Fruit fly (Drosophila melanogaster) whole organism, embryonic: ENCODE data around the gene CG13126.
A peak's percentile ranks its signal among the peaks of the same experiment; 100 is the strongest.

Experiments used
- Adf1 ChIP-seq: fragments of 200-800 bp; sonication (Bioruptor generic); IDR thresholded peaks from 2 replicates; pipeline ENCODE4 v1.3.6; 2022; ENCODE audit warnings: missing biosample characterization, missing genetic modification characterization
- Asciz ChIP-seq: fragments of 200-800 bp; sonication (Bioruptor generic); optimal IDR thresholded peaks from 2 replicates; lab custom pipeline; 2017; ENCODE audit warnings: missing biosample characterization, mild to moderate bottlenecking, missing genetic modification characterization, missing genetic modification reagents
- Atf-2 ChIP-seq: fragments of 200-800 bp; sonication (Bioruptor generic); optimal IDR thresholded peaks from 2 replicates; lab custom pipeline; 2016; ENCODE audit warnings: missing biosample characterization, missing genetic modification characterization
- B-H2 ChIP-seq: fragments of 200-800 bp; sonication (Bioruptor generic); optimal IDR thresholded peaks from 2 replicates; lab custom pipeline; 2018; ENCODE audit warnings: missing biosample characterization, mild to moderate bottlenecking, missing genetic modification characterization
- CG10431 ChIP-seq: fragments of 200-800 bp; sonication (Bioruptor generic); optimal IDR thresholded peaks from 3 replicates; lab custom pipeline; 2018; ENCODE audit warnings: missing biosample characterization, mild to moderate bottlenecking, missing genetic modification characterization
- CG10462 ChIP-seq: fragments of 200-800 bp; sonication (Bioruptor generic); optimal IDR thresholded peaks from 2 replicates; lab custom pipeline; 2016; ENCODE audit warnings: missing biosample characterization, missing genetic modification characterization
- CG10543 ChIP-seq: fragments of 200-800 bp; sonication (Bioruptor generic); optimal IDR thresholded peaks from 3 replicates; lab custom pipeline; 2017; ENCODE audit warnings: missing biosample characterization, mild to moderate bottlenecking, missing genetic modification characterization, moderate library complexity
- CG10565 ChIP-seq: fragments of 200-800 bp; sonication (Bioruptor generic); optimal IDR thresholded peaks from 3 replicates; lab custom pipeline; 2016; ENCODE audit warnings: missing biosample characterization, mild to moderate bottlenecking, missing genetic modification characterization
- CG11695 ChIP-seq: fragments of 200-800 bp; sonication (Bioruptor generic); IDR thresholded peaks from 3 replicates; pipeline ENCODE4 v1.3.6; 2022; ENCODE audit warnings: missing biosample characterization, missing genetic modification characterization
- CG12236 ChIP-seq: fragments of 200-800 bp; sonication (Bioruptor generic); optimal IDR thresholded peaks from 2 replicates; lab custom pipeline; 2016; ENCODE audit warnings: missing biosample characterization, missing genetic modification characterization
- CG1233 ChIP-seq: fragments of 200-800 bp; sonication (Bioruptor generic); optimal IDR thresholded peaks from 4 replicates; lab custom pipeline; 2018; ENCODE audit warnings: missing biosample characterization, mild to moderate bottlenecking, missing genetic modification characterization
- CG13894 ChIP-seq: fragments of 200-800 bp; sonication (Bioruptor generic); optimal IDR thresholded peaks from 3 replicates; lab custom pipeline; 2018; ENCODE audit warnings: missing biosample characterization, mild to moderate bottlenecking, missing genetic modification characterization, moderate library complexity
- CG17385 ChIP-seq: fragments of 200-800 bp; sonication (Bioruptor generic); optimal IDR thresholded peaks from 3 replicates; lab custom pipeline; 2018; ENCODE audit warnings: missing biosample characterization, mild to moderate bottlenecking, missing genetic modification characterization
- CG2199 ChIP-seq: fragments of 200-800 bp; sonication (Bioruptor generic); IDR thresholded peaks from 3 replicates; pipeline ENCODE4 v1.3.6; 2022; ENCODE audit warnings: missing biosample characterization, missing genetic modification characterization
- CG2202 ChIP-seq: fragments of 200-800 bp; sonication (Bioruptor generic); optimal IDR thresholded peaks from 2 replicates; lab custom pipeline; 2018; ENCODE audit warnings: missing biosample characterization, mild to moderate bottlenecking, missing genetic modification characterization
- CG34224 ChIP-seq: fragments of 200-800 bp; sonication (Bioruptor generic); IDR thresholded peaks from 3 replicates; pipeline ENCODE4 v1.3.6; 2022; ENCODE audit warnings: missing biosample characterization, missing genetic modification characterization; ENCODE audit not compliant: partially characterized antibody
- CG3838 ChIP-seq: fragments of 200-800 bp; sonication (Bioruptor generic); optimal IDR thresholded peaks from 3 replicates; lab custom pipeline; 2016; ENCODE audit warnings: missing biosample characterization, missing genetic modification characterization
- CG42726 ChIP-seq: fragments of 200-800 bp; sonication (Bioruptor generic); IDR thresholded peaks from 2 replicates; pipeline ENCODE4 v1.3.6; 2022; ENCODE audit warnings: missing biosample characterization, missing genetic modification characterization; ENCODE audit not compliant: partially characterized antibody
- CG4282 ChIP-seq: fragments of 200-800 bp; sonication (Bioruptor generic); optimal IDR thresholded peaks from 2 replicates; lab custom pipeline; 2016; ENCODE audit warnings: missing biosample characterization, missing genetic modification characterization
- CG4360 ChIP-seq: fragments of 200-800 bp; sonication (Bioruptor generic); IDR thresholded peaks from 2 replicates; pipeline ENCODE4 v1.3.6; 2022; ENCODE audit warnings: missing biosample characterization, missing genetic modification characterization
- CG5953 ChIP-seq: fragments of 200-800 bp; sonication (Bioruptor generic); IDR thresholded peaks from 2 replicates; pipeline ENCODE4 v1.3.6; 2022; ENCODE audit warnings: missing biosample characterization, missing genetic modification characterization
- CG6689 ChIP-seq: fragments of 200-800 bp; sonication (Bioruptor generic); IDR thresholded peaks from 2 replicates; pipeline ENCODE4 v1.3.6; 2022; ENCODE audit warnings: missing biosample characterization, missing genetic modification characterization
- CG6791 ChIP-seq: fragments of 200-800 bp; sonication (Bioruptor generic); IDR thresholded peaks from 3 replicates; pipeline ENCODE4 v1.3.6; 2022; ENCODE audit warnings: missing biosample characterization, missing genetic modification characterization; ENCODE audit not compliant: partially characterized antibody
- CG6854 ChIP-seq: fragments of 200-800 bp; sonication (Bioruptor generic); optimal IDR thresholded peaks from 3 replicates; lab custom pipeline; 2017; ENCODE audit warnings: missing biosample characterization, mild to moderate bottlenecking, missing genetic modification characterization
- CG8478 ChIP-seq: fragments of >200 bp; optimal IDR thresholded peaks from 2 replicates; lab custom pipeline; 2018
- D19B ChIP-seq: fragments of 200-800 bp; sonication (Bioruptor generic); optimal IDR thresholded peaks from 2 replicates; lab custom pipeline; 2017; ENCODE audit warnings: missing biosample characterization, mild to moderate bottlenecking, missing genetic modification characterization
- Dek ChIP-seq: fragments of 200-800 bp; sonication (Bioruptor generic); optimal IDR thresholded peaks from 3 replicates; lab custom pipeline; 2019; ENCODE audit warnings: missing biosample characterization, mild to moderate bottlenecking, missing genetic modification characterization, moderate library complexity
- Dp ChIP-seq: fragments of 200-800 bp; sonication (Bioruptor generic); optimal IDR thresholded peaks from 2 replicates; lab custom pipeline; 2018; ENCODE audit warnings: missing biosample characterization, mild to moderate bottlenecking, missing genetic modification characterization, moderate library complexity
- Ets97D ChIP-seq: fragments of 200-800 bp; sonication (Bioruptor generic); optimal IDR thresholded peaks from 3 replicates; lab custom pipeline; 2016; ENCODE audit warnings: missing biosample characterization, missing genetic modification characterization
- Gug ChIP-seq: fragments of 200-800 bp; sonication (Bioruptor generic); IDR thresholded peaks from 4 replicates; pipeline ENCODE4 v1.3.6; 2022; ENCODE audit warnings: missing biosample characterization, missing genetic modification characterization
- HLH3B ChIP-seq: fragments of 200-800 bp; sonication (Bioruptor generic); IDR thresholded peaks from 2 replicates; pipeline ENCODE4 v1.3.6; 2022; ENCODE audit warnings: missing biosample characterization, missing genetic modification characterization
- Hmx ChIP-seq: fragments of 200-800 bp; sonication (Bioruptor generic); optimal IDR thresholded peaks from 2 replicates; lab custom pipeline; 2016; ENCODE audit warnings: missing biosample characterization, missing genetic modification characterization
- Lhr ChIP-seq: fragments of 200-800 bp; sonication (Bioruptor generic); optimal IDR thresholded peaks from 3 replicates; lab custom pipeline; 2017; ENCODE audit warnings: mild to moderate bottlenecking, missing biosample characterization, missing genetic modification reagents, missing genetic modification characterization
- NFAT ChIP-seq: fragments of 200-800 bp; sonication (Bioruptor generic); IDR thresholded peaks from 2 replicates; pipeline ENCODE4 v1.3.6; 2022; ENCODE audit warnings: missing biosample characterization, missing genetic modification characterization
- Oli ChIP-seq: fragments of 200-800 bp; sonication (Bioruptor generic); optimal IDR thresholded peaks from 2 replicates; lab custom pipeline; 2018; ENCODE audit warnings: missing biosample characterization, mild to moderate bottlenecking, missing genetic modification characterization, moderate library complexity
- PHDP ChIP-seq: fragments of 200-800 bp; sonication (Bioruptor generic); optimal IDR thresholded peaks from 3 replicates; lab custom pipeline; 2018; ENCODE audit warnings: missing biosample characterization, mild to moderate bottlenecking, missing genetic modification characterization, moderate library complexity
- Taf1 ChIP-seq: fragments of 200-800 bp; sonication (Bioruptor generic); IDR thresholded peaks from 2 replicates; pipeline ENCODE4 v1.3.6; 2022; ENCODE audit warnings: missing biosample characterization, missing genetic modification characterization
- Vsx1 ChIP-seq: fragments of 200-800 bp; sonication (Bioruptor generic); optimal IDR thresholded peaks from 2 replicates; lab custom pipeline; 2017; ENCODE audit warnings: missing biosample characterization, mild to moderate bottlenecking, missing genetic modification characterization, missing genetic modification reagents
- al ChIP-seq: fragments of 200-800 bp; sonication (Bioruptor generic); IDR thresholded peaks from 2 replicates; pipeline ENCODE4 v1.3.6; 2022; ENCODE audit warnings: missing biosample characterization, missing genetic modification characterization
- chn ChIP-seq: fragments of 200-800 bp; sonication (Bioruptor generic); optimal IDR thresholded peaks from 2 replicates; lab custom pipeline; 2016; ENCODE audit warnings: missing biosample characterization, missing genetic modification characterization
- dmrt11E ChIP-seq: fragments of 200-800 bp; sonication (Bioruptor generic); optimal IDR thresholded peaks from 3 replicates; lab custom pipeline; 2018; ENCODE audit warnings: missing biosample characterization, mild to moderate bottlenecking, missing genetic modification characterization, moderate library complexity
- emc ChIP-seq: fragments of 200-800 bp; sonication (Bioruptor generic); optimal IDR thresholded peaks from 2 replicates; lab custom pipeline; 2016; ENCODE audit warnings: missing biosample characterization, missing genetic modification characterization
- gfzf ChIP-seq: fragments of 200-800 bp; sonication (Bioruptor generic); optimal IDR thresholded peaks from 2 replicates; lab custom pipeline; 2016; ENCODE audit warnings: missing biosample characterization, mild to moderate bottlenecking, missing genetic modification characterization, moderate library complexity
- her ChIP-seq: fragments of 200-800 bp; sonication (Bioruptor generic); optimal IDR thresholded peaks from 2 replicates; lab custom pipeline; 2016; ENCODE audit warnings: missing biosample characterization, missing genetic modification characterization
- luna ChIP-seq: fragments of 200-800 bp; sonication (Bioruptor generic); optimal IDR thresholded peaks from 2 replicates; lab custom pipeline; 2016; ENCODE audit warnings: missing biosample characterization, missing genetic modification characterization
- otp ChIP-seq: fragments of 200-800 bp; sonication (Bioruptor generic); IDR thresholded peaks from 3 replicates; pipeline ENCODE4, ENCODE4 v1.3.6; 2022; ENCODE audit warnings: missing biosample characterization, missing genetic modification characterization
- sc ChIP-seq, 3 experiments: fragments of >200 bp in 2 of 3; fragments of 200-800 bp in 1 of 3; sonication (Bioruptor generic) in 1 of 3; optimal IDR thresholded peaks; 2 replicates in 2 of 3; 3 replicates in 1 of 3; lab custom pipeline; 2017; ENCODE audit warnings: mild to moderate bottlenecking in 1 of 3, missing biosample characterization in 1 of 3, missing genetic modification characterization in 1 of 3, missing genetic modification reagents in 1 of 3
- sim ChIP-seq: fragments of 200-800 bp; sonication (Bioruptor generic); IDR thresholded peaks from 2 replicates; pipeline ENCODE4 v1.3.6; 2022; ENCODE audit warnings: missing biosample characterization, missing genetic modification characterization
- sr ChIP-seq: fragments of 200-800 bp; sonication (Bioruptor generic); IDR thresholded peaks from 3 replicates; pipeline ENCODE4 v1.3.6; 2022; ENCODE audit warnings: missing biosample characterization, missing genetic modification characterization
- sug ChIP-seq: fragments of 200-800 bp; optimal IDR thresholded peaks from 2 replicates; lab custom pipeline; 2019; ENCODE audit warnings: missing biosample characterization, mild to moderate bottlenecking, missing genetic modification characterization, moderate library complexity
- tgo ChIP-seq: fragments of 200-800 bp; sonication (Bioruptor generic); IDR thresholded peaks from 3 replicates; pipeline ENCODE4 v1.3.6; 2022; ENCODE audit warnings: missing biosample characterization, missing genetic modification characterization
- ttk ChIP-seq: fragments of 200-800 bp; sonication (Bioruptor generic); IDR thresholded peaks from 2 replicates; pipeline ENCODE4 v2.1.2; 2022; ENCODE audit warnings: missing biosample characterization, missing genetic modification characterization

The CG13126 gene

dm6 chr2L:9996553-9996952, 42.6 kb upstream of the CG13126 start (continued):
- TF ChIP-seq Gug (GFP tag; lab: Robert Waterston, UW) (no peak), CG6854 (no peak), CG8478 (lab: Kevin White, UChicago) (no peak), ttk (GFP tag; lab: Robert Waterston, UW) (no peak), CG1233 (GFP tag; lab: Kevin White, UChicago) (no peak), CG6689 (GFP tag; lab: Robert Waterston, UW) (no peak; the same call in 1 of the 2 replicates), Vsx1 (GFP tag; lab: Kevin White, UChicago) (no peak), CG2202 (tag; lab: Kevin White, UChicago) (no peak), Atf-2 (GFP tag; lab: Kevin White, UChicago) (peak; percentile 12), sr (no peak), Ets97D (no peak), CG13894 (no peak), D19B (GFP tag; lab: Kevin White, UChicago) (no peak), al (GFP tag; lab: Robert Waterston, UW) (no peak), Adf1 (GFP tag; lab: Robert Waterston, UW) (no peak), CG4282 (GFP tag; lab: Kevin White, UChicago) (no peak), CG2199 (no peak), CG12236 (GFP tag; lab: Kevin White, UChicago) (no peak), luna (GFP tag; lab: Kevin White, UChicago) (no peak), CG42726 (GFP tag; lab: Robert Waterston, UW) (no peak), chn (GFP tag; lab: Kevin White, UChicago) (no peak), NFAT (GFP tag; lab: Robert Waterston, UW) (no peak), HLH3B (GFP tag; lab: Robert Waterston, UW) (no peak), CG17385 (no peak), Taf1 (no peak), sc (optimal IDR thresholded peaks at IDR 0.05; lab: Kevin White, UChicago) (no peak), sc (GFP tag; optimal IDR thresholded peaks at IDR 0.05; lab: Kevin White, UChicago) (no peak), CG10431 (peak; percentile 9), Hmx (GFP tag; lab: Kevin White, UChicago) (no peak), CG3838 (no peak), CG10565 (GFP tag; lab: Kevin White, UChicago) (no peak), Asciz (GFP tag; lab: Kevin White, UChicago) (no peak), B-H2 (no peak), Dp (GFP tag; lab: Kevin White, UChicago) (no peak), CG10543 (GFP tag; lab: Kevin White, UChicago) (no peak), CG34224 (no peak), emc (GFP tag; lab: Kevin White, UChicago) (no peak), CG6791 (GFP tag; lab: Robert Waterston, UW) (no peak; the same call in 2 of the 3 replicates), Oli (tag; lab: Kevin White, UChicago) (peak; percentile 24), PHDP (tag; lab: Kevin White, UChicago) (no peak), CG11695 (GFP tag; lab: Robert Waterston, UW) (no peak), sim (GFP tag; lab: Robert Waterston, UW) (no peak), CG4360 (no peak), her (GFP tag; lab: Kevin White, UChicago) (no peak), Dek (no peak), tgo (GFP tag; lab: Robert Waterston, UW) (no peak), CG5953 (no peak), otp (GFP tag; lab: Robert Waterston, UW) (no peak), CG10462 (GFP tag; lab: Kevin White, UChicago) (no peak), sug (no peak), gfzf (no peak), Lhr (GFP tag; lab: Kevin White, UChicago) (peak; percentile 10), dmrt11E (tag; lab: Kevin White, UChicago) (peak; percentile 51)
